Worm (Caenorhabditis elegans) whole organism, late embryonic: ENCODE data around the gene aly-1.

Experiments used
- C08G9.2 ChIP-seq: sonication (generic microtip); optimal IDR thresholded peaks from 2 replicates; lab custom pipeline; 2016; ENCODE audit warnings: mild to moderate bottlenecking, missing genetic modification characterization, moderate library complexity, missing compliant biosample characterization
- C38D4.7 ChIP-seq: fragments of 200-800 bp; sonication (Bioruptor generic); optimal IDR thresholded peaks from 2 replicates; lab custom pipeline; 2018; ENCODE audit warnings: mild to moderate bottlenecking, missing genetic modification characterization, moderate library complexity, missing compliant biosample characterization
- F13H6.1 ChIP-seq: sonication (generic microtip); optimal IDR thresholded peaks from 2 replicates; lab custom pipeline; 2016; ENCODE audit warnings: missing genetic modification characterization, missing compliant biosample characterization
- K02D7.2 ChIP-seq: sonication (generic microtip); optimal IDR thresholded peaks from 2 replicates; lab custom pipeline; 2017; ENCODE audit warnings: mild to moderate bottlenecking, missing genetic modification characterization, missing compliant biosample characterization
- T23F11.4 ChIP-seq: fragments of 200-800 bp; sonication (Bioruptor generic); optimal IDR thresholded peaks from 2 replicates; lab custom pipeline; 2018; ENCODE audit warnings: mild to moderate bottlenecking, missing genetic modification characterization, missing compliant biosample characterization
- ama-1 ChIP-seq: fragments of 150-350 bp; optimal IDR thresholded peaks from 2 replicates; lab custom pipeline; 2014
- ceh-18 ChIP-seq: sonication (generic microtip); optimal IDR thresholded peaks from 2 replicates; lab custom pipeline; 2016; ENCODE audit warnings: missing genetic modification characterization, missing compliant biosample characterization
- ceh-19 ChIP-seq: fragments of 200-800 bp; sonication (Bioruptor generic); optimal IDR thresholded peaks from 2 replicates; lab custom pipeline; 2018; ENCODE audit warnings: mild to moderate bottlenecking, missing genetic modification characterization, missing compliant biosample characterization
- ceh-22 ChIP-seq: sonication (generic microtip); optimal IDR thresholded peaks from 2 replicates; lab custom pipeline; 2017; ENCODE audit warnings: missing biosample characterization, missing genetic modification characterization
- ceh-30 ChIP-seq: fragments of 150-350 bp; optimal IDR thresholded peaks from 2 replicates; lab custom pipeline; 2014; ENCODE audit warnings: missing biosample characterization, missing genetic modification characterization
- ceh-31 ChIP-seq: sonication (generic microtip); optimal IDR thresholded peaks from 2 replicates; lab custom pipeline; 2016; ENCODE audit warnings: missing genetic modification characterization, missing compliant biosample characterization
- ceh-34 ChIP-seq: sonication (generic microtip); optimal IDR thresholded peaks from 2 replicates; lab custom pipeline; 2016; ENCODE audit warnings: mild to moderate bottlenecking, missing genetic modification characterization, missing compliant biosample characterization
- ceh-45 ChIP-seq: fragments of 200-800 bp; sonication (Bioruptor generic); IDR thresholded peaks from 2 replicates; pipeline ENCODE4 v1.3.6; 2022; ENCODE audit warnings: missing genetic modification reagents, missing genetic modification characterization, missing compliant biosample characterization
- ceh-48 ChIP-seq: sonication (generic microtip); optimal IDR thresholded peaks from 2 replicates; lab custom pipeline; 2016; ENCODE audit warnings: missing genetic modification characterization, inconsistent platforms, missing compliant biosample characterization
- ceh-6 ChIP-seq: fragments of 200-800 bp; sonication (Bioruptor generic); optimal IDR thresholded peaks from 2 replicates; lab custom pipeline; 2018; ENCODE audit warnings: mild to moderate bottlenecking, missing genetic modification characterization, missing compliant biosample characterization
- ceh-9 ChIP-seq: sonication (generic microtip); optimal IDR thresholded peaks from 2 replicates; lab custom pipeline; 2016; ENCODE audit warnings: mild to moderate bottlenecking, missing genetic modification characterization, inconsistent platforms, missing compliant biosample characterization
- elt-4 ChIP-seq: sonication (generic microtip); optimal IDR thresholded peaks from 2 replicates; lab custom pipeline; 2016; ENCODE audit warnings: missing genetic modification characterization, missing compliant biosample characterization
- fkh-10 ChIP-seq: fragments of 150-350 bp; optimal IDR thresholded peaks from 2 replicates; lab custom pipeline; 2014; ENCODE audit warnings: missing biosample characterization, missing genetic modification reagents, missing genetic modification characterization
- fkh-6 ChIP-seq: sonication (generic microtip); optimal IDR thresholded peaks from 2 replicates; lab custom pipeline; 2016; ENCODE audit warnings: missing genetic modification characterization, missing compliant biosample characterization
- hlh-13 ChIP-seq: fragments of 200-800 bp; sonication (Bioruptor generic); optimal IDR thresholded peaks from 2 replicates; lab custom pipeline; 2018; ENCODE audit warnings: mild to moderate bottlenecking, missing genetic modification characterization, missing compliant biosample characterization
- hlh-30 ChIP-seq: sonication (generic microtip); optimal IDR thresholded peaks from 2 replicates; lab custom pipeline; 2017; ENCODE audit warnings: antibody characterized with exemption, missing genetic modification characterization, missing compliant biosample characterization; ENCODE audit not compliant: insufficient read depth
- hlh-8 ChIP-seq: sonication (generic microtip); optimal IDR thresholded peaks from 2 replicates; lab custom pipeline; 2016; ENCODE audit warnings: missing genotype, missing genetic modification characterization, missing compliant biosample characterization
- lim-6 ChIP-seq: sonication (generic microtip); optimal IDR thresholded peaks from 2 replicates; lab custom pipeline; 2016; ENCODE audit warnings: missing genetic modification characterization, missing compliant biosample characterization
- madf-2 ChIP-seq: sonication (generic microtip); optimal IDR thresholded peaks from 2 replicates; lab custom pipeline; 2017; ENCODE audit warnings: missing genetic modification characterization, missing compliant biosample characterization
- mec-3 ChIP-seq: sonication (generic microtip); optimal IDR thresholded peaks from 2 replicates; lab custom pipeline; 2016; ENCODE audit warnings: borderline replicate concordance, missing genetic modification characterization, missing compliant biosample characterization
- nhr-232 ChIP-seq: sonication (generic microtip); optimal IDR thresholded peaks from 2 replicates; lab custom pipeline; 2016; ENCODE audit warnings: missing genetic modification characterization, missing compliant biosample characterization
- odd-2 ChIP-seq: sonication (generic microtip); optimal IDR thresholded peaks from 2 replicates; lab custom pipeline; 2017; ENCODE audit warnings: antibody characterized with exemption, mild to moderate bottlenecking, missing genetic modification characterization, missing compliant biosample characterization
- pat-9 ChIP-seq: fragments of 200-800 bp; sonication (Bioruptor generic); optimal IDR thresholded peaks from 2 replicates; lab custom pipeline; 2018; ENCODE audit warnings: mild to moderate bottlenecking, missing genetic modification characterization, moderate library complexity, missing compliant biosample characterization
- pha-4 ChIP-seq: fragments of 150-350 bp; optimal IDR thresholded peaks from 2 replicates; lab custom pipeline; 2018; ENCODE audit warnings: missing biosample characterization, missing genetic modification reagents, missing genetic modification characterization
- pqm-1 ChIP-seq: sonication (generic microtip); optimal IDR thresholded peaks from 2 replicates; lab custom pipeline; 2016; ENCODE audit warnings: missing genetic modification characterization, missing compliant biosample characterization
- pros-1 ChIP-seq: fragments of 150-350 bp; optimal IDR thresholded peaks from 2 replicates; lab custom pipeline; 2014; ENCODE audit warnings: missing biosample characterization, missing genetic modification reagents, missing genetic modification characterization
- ref-2 ChIP-seq: sonication (generic microtip); optimal IDR thresholded peaks from 2 replicates; lab custom pipeline; 2016; ENCODE audit warnings: missing genetic modification characterization, missing compliant biosample characterization
- rnt-1 ChIP-seq: sonication (generic microtip); optimal IDR thresholded peaks from 2 replicates; lab custom pipeline; 2016; ENCODE audit warnings: missing genetic modification characterization, missing compliant biosample characterization
- sox-2 ChIP-seq: fragments of 200-800 bp; sonication (Bioruptor generic); IDR thresholded peaks from 2 replicates; pipeline ENCODE4 v1.3.6; 2022; ENCODE audit warnings: missing genetic modification reagents, missing genetic modification characterization, missing compliant biosample characterization
- syd-9 ChIP-seq: sonication (generic microtip); optimal IDR thresholded peaks from 2 replicates; lab custom pipeline; 2016; ENCODE audit warnings: mild to moderate bottlenecking, missing genetic modification characterization, moderate library complexity, missing compliant biosample characterization
- ttx-3 ChIP-seq: sonication (generic microtip); optimal IDR thresholded peaks from 2 replicates; lab custom pipeline; 2016; ENCODE audit warnings: missing genetic modification reagents, missing genetic modification characterization, missing compliant biosample characterization
- unc-3 ChIP-seq, 2 experiments: fragments of 200-800 bp in 1 of 2; sonication (Bioruptor generic) in 1 of 2; sonication (generic microtip) in 1 of 2; conservative IDR thresholded peaks in 1 of 2; optimal IDR thresholded peaks in 1 of 2; 2 replicates each; pipeline versions ENCODE4 v1.3.6 to Lab custom; 2016 to 2022; ENCODE audit warnings: missing compliant biosample characterization in 2 of 2, missing genetic modification characterization in 2 of 2, missing genetic modification reagents in 1 of 2
- unc-55 ChIP-seq: sonication (generic microtip); optimal IDR thresholded peaks from 2 replicates; lab custom pipeline; 2017; ENCODE audit warnings: missing biosample characterization, missing genetic modification reagents, missing genetic modification characterization
- ztf-16 ChIP-seq: sonication (generic microtip); optimal IDR thresholded peaks from 2 replicates; lab custom pipeline; 2017; ENCODE audit warnings: missing genetic modification characterization, missing compliant biosample characterization

Gene aly-1

DNA sequence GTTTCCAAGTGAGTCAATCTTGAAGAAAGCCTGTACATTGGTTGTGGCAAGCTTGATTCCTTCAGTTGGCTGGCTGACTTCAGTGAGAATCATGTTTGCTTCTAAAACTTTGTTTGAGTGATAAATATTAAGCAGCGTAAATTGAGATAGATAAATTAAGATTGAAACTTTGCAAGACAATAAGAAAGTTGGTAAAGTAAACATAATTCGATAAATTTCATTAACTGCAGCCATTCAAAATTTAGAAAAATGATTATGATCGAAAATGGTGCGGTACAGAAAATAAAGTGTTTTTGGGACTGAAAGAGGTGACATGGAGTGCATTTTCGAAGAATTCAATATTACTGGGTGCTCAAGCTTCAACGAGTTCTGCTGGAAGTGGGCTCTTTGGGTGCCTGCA is 13.2 kb upstream of the aly-1 start, which contains the start of gene icln-1:
Gene icln-1, minus strand, starts transcription at position 101 of the 400 bp plus-strand sequence.
- no peak for TF ChIP-seq ceh-48 (tag; lab: Kevin White, UChicago)
- TF ChIP-seq hlh-13 (GFP tag; lab: Kevin White, UChicago), result no peak
- TF ChIP-seq unc-55 (GFP tag; lab: Kevin White, UChicago), result no peak
- no peak for TF ChIP-seq ceh-34 (tag; lab: Kevin White, UChicago)
- TF ChIP-seq syd-9 (tag; lab: Kevin White, UChicago), result no peak
- TF ChIP-seq ztf-16 (tag; lab: Kevin White, UChicago), result no peak
- TF ChIP-seq elt-4 (tag; lab: Kevin White, UChicago), result no peak
- no peak for TF ChIP-seq odd-2
- no peak for TF ChIP-seq fkh-6
- TF ChIP-seq, all 69 proteins: peak for 0

DNA sequence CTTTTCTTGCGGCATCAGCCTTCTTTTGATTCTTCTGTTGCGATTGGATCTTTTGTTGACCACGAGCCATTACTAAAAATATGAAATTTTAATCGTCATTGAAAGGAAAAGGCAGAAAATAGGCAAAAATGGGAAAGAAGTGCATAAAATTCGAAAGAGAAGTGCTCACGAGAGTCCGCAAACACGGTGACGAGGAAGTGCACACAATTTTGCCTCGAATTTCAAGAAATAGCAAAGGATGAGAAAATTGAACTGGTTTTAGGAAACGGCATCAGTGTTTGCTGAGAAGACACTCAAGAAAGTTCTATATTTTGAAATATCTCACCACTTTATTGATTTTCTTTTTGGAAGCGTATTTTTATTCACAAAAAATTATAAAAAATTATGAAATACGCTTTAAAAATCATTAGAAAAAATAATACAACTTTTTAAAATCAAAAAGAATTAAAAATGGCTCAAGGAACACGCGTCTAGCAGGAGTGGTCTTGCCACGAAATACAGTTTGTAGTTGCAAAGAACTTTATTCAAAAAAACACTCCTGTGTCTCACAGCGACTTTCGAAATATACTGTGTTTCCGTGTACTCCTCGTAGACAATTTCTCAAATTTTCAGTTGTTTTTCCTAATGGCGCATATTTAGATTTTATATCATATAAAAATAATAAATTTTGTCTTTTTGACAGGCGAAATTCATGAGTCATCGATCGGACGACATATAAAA is 12.4 kb upstream of the aly-1 start, which contains the start of the genes znf-706 and cpna-3:
Gene znf-706, minus strand, starts transcription at position 72 of the 720 bp plus-strand sequence.
Gene cpna-3, plus strand, starts transcription at position 683 of the 720 bp plus-strand sequence.
- TF ChIP-seq hlh-30 (tag; lab: Kevin White, UChicago) (peak; percentile 38), pros-1 (tag; lab: Kevin White, UChicago) (no peak), nhr-232 (tag; lab: Kevin White, UChicago) (no peak), ceh-31 (tag; lab: Kevin White, UChicago) (no peak), ceh-34 (tag; lab: Kevin White, UChicago) (peak; percentile 18), unc-3 (GFP tag; conservative IDR thresholded peaks at IDR 0.05; lab: Robert Waterston, UW) (no peak), unc-3 (tag; optimal IDR thresholded peaks at IDR 0.05; lab: Kevin White, UChicago) (no peak), ceh-22 (no peak), C38D4.7 (GFP tag; lab: Kevin White, UChicago) (no peak), pqm-1 (no peak), C08G9.2 (tag; lab: Kevin White, UChicago) (no peak), rnt-1 (tag; lab: Kevin White, UChicago) (no peak), hlh-13 (GFP tag; lab: Kevin White, UChicago) (no peak), lim-6 (tag; lab: Kevin White, UChicago) (no peak)
- TF ChIP-seq, all 69 proteins: peak for 2

- TF ChIP-seq pat-9 (no peak), ceh-9 (tag; lab: Kevin White, UChicago) (no peak), T23F11.4 (GFP tag; lab: Kevin White, UChicago) (no peak), ceh-18 (no peak), fkh-10 (no peak), ref-2 (tag; lab: Kevin White, UChicago) (no peak), ceh-48 (tag; lab: Kevin White, UChicago) (no peak), madf-2 (tag; lab: Kevin White, UChicago) (no peak), ttx-3 (tag; lab: Kevin White, UChicago) (no peak), ceh-31 (tag; lab: Kevin White, UChicago) (no peak), unc-3 (GFP tag; conservative IDR thresholded peaks at IDR 0.05; lab: Robert Waterston, UW) (no peak), unc-3 (tag; optimal IDR thresholded peaks at IDR 0.05; lab: Kevin White, UChicago) (no peak), ceh-30 (tag; lab: Kevin White, UChicago) (no peak), ztf-16 (tag; lab: Kevin White, UChicago) (no peak), ceh-22 (no peak), unc-55 (GFP tag; lab: Kevin White, UChicago) (no peak), hlh-30 (tag; lab: Kevin White, UChicago) (no peak), syd-9 (tag; lab: Kevin White, UChicago) (no peak), ceh-6 (GFP tag; lab: Kevin White, UChicago) (no peak)
- TF ChIP-seq, all 69 proteins: peak for 0
Observed at ce11 chrIV:9098942-9099341, 9.8 kb upstream of the aly-1 start, which contains the start of gene gldi-10. Gene gldi-10, plus strand, starts transcription at chrIV:9099242.

ce11 chrIV:9100835-9101234 is 7.9 kb upstream of the aly-1 start:
- TF ChIP-seq madf-2 (tag; lab: Kevin White, UChicago), result no peak
- TF ChIP-seq F13H6.1 (tag; lab: Kevin White, UChicago), result no peak
- no peak for TF ChIP-seq ceh-19 (GFP tag; lab: Kevin White, UChicago)
- no peak for TF ChIP-seq K02D7.2 (tag; lab: Kevin White, UChicago)
- no peak for TF ChIP-seq mec-3
- no peak for TF ChIP-seq lim-6 (tag; lab: Kevin White, UChicago)
- TF ChIP-seq sox-2, result no peak
- no peak for TF ChIP-seq ceh-22
- TF ChIP-seq ama-1, result no peak
- no peak for TF ChIP-seq ceh-45 (GFP tag; lab: Robert Waterston, UW)
- TF ChIP-seq elt-4 (tag; lab: Kevin White, UChicago), result no peak
- no peak for TF ChIP-seq pha-4 (tag; lab: Kevin White, UChicago)
- TF ChIP-seq hlh-8 (tag; lab: Kevin White, UChicago), result no peak
